Worm (Caenorhabditis elegans): Measurements from ENCODE around the gene sri-57.

ce11 chrII:2628401-2628800 lies 43.8 kb downstream of the sri-57 start:
- TF ChIP-seq dpl-1 (GFP tag; optimal IDR thresholded peaks at IDR 0.05) (no peak), vab-7 (GFP tag; IDR thresholded peaks at IDR 0.05) (no peak), unc-130 (GFP tag; optimal IDR thresholded peaks at IDR 0.05) (no peak), nhr-76 (tag; optimal IDR thresholded peaks at IDR 0.05) (no peak), lir-3 (tag; optimal IDR thresholded peaks at IDR 0.05) (no peak), daf-12 (tag; optimal IDR thresholded peaks at IDR 0.05) (no peak), unc-62 (GFP tag; optimal IDR thresholded peaks at IDR 0.05 in 1 of 2) (no peak), unc-62 (tag; optimal IDR thresholded peaks at IDR 0.05) (no peak), pqm-1 (tag; optimal IDR thresholded peaks at IDR 0.05) (no peak), mxl-2 (GFP tag; conservative IDR thresholded peaks at IDR 0.05) (no peak)
